Worm (Caenorhabditis elegans) whole organism, young adult: ENCODE results near the gene W01B6.8.

Experiments used
- B0019.2 ChIP-seq: fragments of 200-800 bp; sonication (Bioruptor generic); conservative IDR thresholded peaks from 2 replicates; pipeline ENCODE4 v1.3.6; 2022; ENCODE audit warnings: missing genetic modification reagents, missing genetic modification characterization, missing compliant biosample characterization
- B0261.1 ChIP-seq: sonication (generic microtip); optimal IDR thresholded peaks from 2 replicates; lab custom pipeline; 2016; ENCODE audit warnings: mild to moderate bottlenecking, missing genetic modification characterization, moderate library complexity, missing compliant biosample characterization
- D2030.7 ChIP-seq: fragments of 200-800 bp; sonication (Bioruptor generic); IDR thresholded peaks from 2 replicates; pipeline ENCODE4 v1.3.6; 2022; ENCODE audit warnings: missing genetic modification reagents, missing genetic modification characterization, missing compliant biosample characterization
- F10E7.11 ChIP-seq: sonication (generic microtip); optimal IDR thresholded peaks from 2 replicates; lab custom pipeline; 2017; ENCODE audit warnings: mild to moderate bottlenecking, missing genetic modification characterization, moderate library complexity, missing compliant biosample characterization
- F22D6.2 ChIP-seq: sonication (generic microtip); optimal IDR thresholded peaks from 2 replicates; lab custom pipeline; 2016; ENCODE audit warnings: mild to moderate bottlenecking, missing genetic modification characterization, missing compliant biosample characterization
- F39B2.1 ChIP-seq: fragments of 200-800 bp; sonication (Bioruptor generic); IDR thresholded peaks from 2 replicates; pipeline ENCODE4 v1.3.6; 2022; ENCODE audit warnings: missing genetic modification reagents, missing genetic modification characterization, missing compliant biosample characterization
- Y53F4B.3 ChIP-seq: fragments of 200-800 bp; sonication (Bioruptor generic); IDR thresholded peaks from 2 replicates; pipeline ENCODE4 v1.3.6; 2022; ENCODE audit warnings: missing genetic modification reagents, missing genetic modification characterization, missing compliant biosample characterization
- atf-7 ChIP-seq: sonication (generic microtip); optimal IDR thresholded peaks from 2 replicates; lab custom pipeline; 2017; ENCODE audit warnings: mild to moderate bottlenecking, missing genetic modification characterization, missing compliant biosample characterization
- athp-1 ChIP-seq: sonication (generic microtip); optimal IDR thresholded peaks from 2 replicates; lab custom pipeline; 2017; ENCODE audit warnings: mild to moderate bottlenecking, missing genetic modification characterization, missing compliant biosample characterization
- attf-6 ChIP-seq: fragments of 200-800 bp; sonication (Bioruptor generic); IDR thresholded peaks from 2 replicates; pipeline ENCODE4 v1.3.6; 2022; ENCODE audit warnings: missing genetic modification reagents, missing genetic modification characterization, missing compliant biosample characterization
- ccch-3 ChIP-seq: fragments of 200-800 bp; sonication (Bioruptor generic); optimal IDR thresholded peaks from 2 replicates; lab custom pipeline; 2018; ENCODE audit warnings: mild to moderate bottlenecking, missing genetic modification characterization, missing compliant biosample characterization
- chd-7 ChIP-seq: sonication (generic microtip); optimal IDR thresholded peaks from 2 replicates; lab custom pipeline; 2016; ENCODE audit warnings: mild to moderate bottlenecking, missing genetic modification characterization, moderate library complexity, missing compliant biosample characterization
- ets-4 ChIP-seq: fragments of 200-800 bp; sonication (Bioruptor generic); optimal IDR thresholded peaks from 2 replicates; lab custom pipeline; 2018; ENCODE audit warnings: mild to moderate bottlenecking, missing genetic modification characterization, missing compliant biosample characterization
- gei-17 ChIP-seq: fragments of 200-800 bp; sonication (Bioruptor generic); optimal IDR thresholded peaks from 2 replicates; lab custom pipeline; 2018; ENCODE audit warnings: mild to moderate bottlenecking, missing genetic modification characterization, missing compliant biosample characterization
- hmg-1.2 ChIP-seq: fragments of 200-800 bp; sonication (Bioruptor generic); IDR thresholded peaks from 2 replicates; pipeline ENCODE4 v1.3.6; 2022; ENCODE audit warnings: missing genetic modification reagents, missing genetic modification characterization, missing compliant biosample characterization
- lag-1 ChIP-seq: fragments of 200-800 bp; sonication (Bioruptor generic); IDR thresholded peaks from 2 replicates; pipeline ENCODE4 v1.3.6; 2022; ENCODE audit warnings: missing genetic modification reagents, missing genetic modification characterization, missing compliant biosample characterization
- let-526 ChIP-seq: fragments of 200-800 bp; sonication (Bioruptor generic); IDR thresholded peaks from 2 replicates; pipeline ENCODE4 v1.3.6; 2022; ENCODE audit warnings: missing genetic modification reagents, missing genetic modification characterization, missing compliant biosample characterization
- lin-26 ChIP-seq: fragments of 200-800 bp; sonication (Bioruptor generic); IDR thresholded peaks from 2 replicates; pipeline ENCODE4 v1.3.6; 2022; ENCODE audit warnings: missing genetic modification reagents, missing genetic modification characterization, missing compliant biosample characterization
- lin-35 ChIP-seq, 3 experiments: fragments of 150-350 bp in 2 of 3; sonication (generic microtip) in 1 of 3; optimal IDR thresholded peaks; 2 replicates each; lab custom pipeline; 2014 to 2018; ENCODE audit warnings: missing biosample characterization in 3 of 3, missing genetic modification characterization in 3 of 3, missing genetic modification reagents in 3 of 3
- lin-54 ChIP-seq: fragments of 200-800 bp; sonication (Bioruptor generic); optimal IDR thresholded peaks from 2 replicates; lab custom pipeline; 2018; ENCODE audit warnings: mild to moderate bottlenecking, missing genetic modification characterization, missing compliant biosample characterization
- lir-1 ChIP-seq: fragments of 200-800 bp; sonication (Bioruptor generic); conservative IDR thresholded peaks from 2 replicates; pipeline ENCODE4 v1.3.6; 2022; ENCODE audit warnings: missing genetic modification reagents, missing genetic modification characterization, missing compliant biosample characterization
- nhr-120 ChIP-seq: fragments of 200-800 bp; sonication (Bioruptor generic); IDR thresholded peaks from 2 replicates; pipeline ENCODE4 v1.3.6; 2022; ENCODE audit warnings: missing genetic modification characterization, missing compliant biosample characterization
- nhr-90 ChIP-seq: sonication (generic microtip); optimal IDR thresholded peaks from 2 replicates; lab custom pipeline; 2016; ENCODE audit warnings: missing genotype, mild to moderate bottlenecking, missing genetic modification characterization, missing compliant biosample characterization
- pbrm-1 ChIP-seq: fragments of 200-800 bp; sonication (Bioruptor generic); IDR thresholded peaks from 2 replicates; pipeline ENCODE4 v1.3.6; 2022; ENCODE audit warnings: missing genetic modification reagents, missing genetic modification characterization, missing compliant biosample characterization
- rec-8 ChIP-seq, 2 experiments: sonication (generic microtip); optimal IDR thresholded peaks; 2 replicates each; lab custom pipeline; 2016; ENCODE audit warnings: mild to moderate bottlenecking in 2 of 2, missing genetic modification characterization in 2 of 2, missing genetic modification reagents in 2 of 2, missing genotype in 2 of 2, missing biosample characterization in 1 of 2, missing compliant biosample characterization in 1 of 2, moderate library complexity in 1 of 2
- rpc-1 ChIP-seq, 2 experiments: fragments of 150-350 bp in 1 of 2; sonication (generic microtip) in 1 of 2; optimal IDR thresholded peaks; 2 replicates each; lab custom pipeline; 2014 to 2018; ENCODE audit warnings: missing biosample characterization in 1 of 2, missing genetic modification characterization in 1 of 2, missing genetic modification reagents in 1 of 2, missing genotype in 1 of 2
- sea-2 ChIP-seq: fragments of 200-800 bp; sonication (Bioruptor generic); IDR thresholded peaks from 2 replicates; pipeline ENCODE4 v1.3.6; 2022; ENCODE audit warnings: missing genetic modification characterization, missing compliant biosample characterization
- snpc-1.1 ChIP-seq: sonication (generic microtip); optimal IDR thresholded peaks from 2 replicates; lab custom pipeline; 2017; ENCODE audit warnings: missing genetic modification characterization, mild to moderate bottlenecking, missing compliant biosample characterization, antibody characterized with exemption, moderate library complexity, missing genotype, missing genetic modification reagents; ENCODE audit not compliant: insufficient read depth
- snpc-1.3 ChIP-seq: sonication (generic microtip); optimal IDR thresholded peaks from 2 replicates; lab custom pipeline; 2017; ENCODE audit warnings: missing genetic modification characterization, mild to moderate bottlenecking, missing compliant biosample characterization, antibody characterized with exemption, moderate library complexity, missing genotype, missing genetic modification reagents; ENCODE audit not compliant: insufficient read depth
- snpc-4 ChIP-seq, 5 experiments: fragments of 150-350 bp in 1 of 5; sonication (generic microtip) in 4 of 5; optimal IDR thresholded peaks; 2 replicates each; lab custom pipeline; 2014 to 2018; ENCODE audit warnings: missing genetic modification characterization in 5 of 5, missing biosample characterization in 3 of 5, antibody characterized with exemption in 2 of 5, mild to moderate bottlenecking in 2 of 5, missing compliant biosample characterization in 2 of 5, missing genotype in 2 of 5, moderate library complexity in 2 of 5, missing genetic modification reagents in 1 of 5
- tbp1 ChIP-seq: fragments of 200-800 bp; sonication (Bioruptor generic); optimal IDR thresholded peaks from 2 replicates; lab custom pipeline; 2018; ENCODE audit warnings: mild to moderate bottlenecking, missing genetic modification characterization, missing compliant biosample characterization
- zfh-2 ChIP-seq: fragments of 200-800 bp; sonication (Bioruptor generic); conservative IDR thresholded peaks from 2 replicates; pipeline ENCODE4 v1.3.6; 2022; ENCODE audit warnings: missing genetic modification reagents, missing genetic modification characterization, missing compliant biosample characterization
- zim-3 ChIP-seq: sonication (generic microtip); optimal IDR thresholded peaks from 2 replicates; lab custom pipeline; 2017; ENCODE audit warnings: mild to moderate bottlenecking, missing genetic modification characterization, moderate library complexity, missing compliant biosample characterization
- ztf-28 ChIP-seq: fragments of 200-800 bp; sonication (Bioruptor generic); IDR thresholded peaks from 2 replicates; pipeline ENCODE4 v1.3.6; 2022; ENCODE audit warnings: missing genetic modification reagents, missing genetic modification characterization, missing compliant biosample characterization
- ztf-3 ChIP-seq: fragments of 200-800 bp; sonication (Bioruptor generic); optimal IDR thresholded peaks from 2 replicates; lab custom pipeline; 2018; ENCODE audit warnings: mild to moderate bottlenecking, missing genetic modification characterization, missing compliant biosample characterization

Gene W01B6.8

DNA sequence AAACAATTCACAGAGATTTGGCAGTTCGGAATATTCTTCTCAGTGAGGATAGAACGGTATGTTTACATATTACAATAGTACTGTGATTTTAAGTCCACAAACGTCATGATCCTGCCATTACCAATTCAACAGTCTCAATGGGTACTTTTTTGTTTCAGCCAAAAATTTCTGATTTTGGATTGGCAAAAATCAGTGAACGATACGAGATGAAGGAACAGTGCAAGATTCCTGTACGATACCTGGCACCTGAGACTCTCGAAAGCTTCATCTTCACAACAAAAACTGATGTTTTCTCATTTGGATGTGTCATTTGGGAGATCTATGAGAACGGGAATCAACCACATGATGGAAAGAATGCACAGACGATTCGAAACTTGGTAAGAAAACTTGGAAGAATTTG is 6.2 kb downstream of the W01B6.8 start:
- TF ChIP-seq nhr-120 (GFP tag; lab: Robert Waterston, UW) = no peak
- TF ChIP-seq F22D6.2 (tag; lab: Kevin White, UChicago) = no peak
- no peak for TF ChIP-seq tbp1 (GFP tag; lab: Kevin White, UChicago)
- no peak for TF ChIP-seq gei-17 (GFP tag; lab: Kevin White, UChicago)
- TF ChIP-seq let-526 = no peak

DNA sequence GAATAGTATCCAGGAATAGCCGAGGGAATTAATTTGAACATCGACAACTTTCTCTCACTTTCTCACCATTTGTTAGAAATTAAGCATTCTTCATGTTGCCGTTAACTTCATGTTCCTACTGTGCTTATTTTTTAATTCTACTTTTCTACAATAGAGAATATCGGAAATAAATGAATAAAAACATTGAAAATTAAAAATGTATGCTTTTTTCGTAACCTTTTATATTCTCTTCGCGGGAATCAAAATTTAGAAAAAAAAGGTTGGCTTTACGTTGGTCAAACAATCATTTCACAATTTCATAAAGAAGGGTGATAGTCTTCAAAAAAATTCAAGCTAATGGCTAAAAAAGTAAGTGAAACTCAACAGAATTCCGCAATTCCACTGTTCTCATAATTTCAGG is 8.3 kb downstream of the W01B6.8 start, which contains the start of gene W01B6.5:
Gene W01B6.5 (plus strand): TSS at position 301 of the 400 bp plus-strand sequence.
- TF ChIP-seq B0019.2 (GFP tag; lab: Robert Waterston, UW) = no peak
- no peak for TF ChIP-seq let-526
- no peak for TF ChIP-seq lin-26 (GFP tag; lab: Robert Waterston, UW)
- no peak for TF ChIP-seq hmg-1.2
- TF ChIP-seq sea-2 (GFP tag; lab: Robert Waterston, UW) = no peak
- TF ChIP-seq chd-7 (tag; lab: Kevin White, UChicago) = no peak
- no peak for TF ChIP-seq nhr-90 (tag; lab: Kevin White, UChicago)
- TF ChIP-seq lir-1 (GFP tag; lab: Robert Waterston, UW) = no peak
- no peak for TF ChIP-seq atf-7 (tag; lab: Kevin White, UChicago)
- TF ChIP-seq ccch-3 (GFP tag; lab: Kevin White, UChicago) = no peak
- TF ChIP-seq pbrm-1 (GFP tag; lab: Robert Waterston, UW) = no peak
- no peak for TF ChIP-seq attf-6 (GFP tag; lab: Robert Waterston, UW)
- no peak for TF ChIP-seq F22D6.2 (tag; lab: Kevin White, UChicago)
- no peak for TF ChIP-seq rpc-1 (optimal IDR thresholded peaks at IDR 0.05; lab: Kevin White, UChicago)
- no peak for TF ChIP-seq rpc-1 (tag; optimal IDR thresholded peaks at IDR 0.05; lab: Kevin White, UChicago)
- TF ChIP-seq rec-8 (tag; optimal IDR thresholded peaks at IDR 0.05; lab: Kevin White, UChicago) = no peak
- no peak for TF ChIP-seq F39B2.1
- no peak for TF ChIP-seq F10E7.11 (tag; lab: Kevin White, UChicago)
- TF ChIP-seq, all 124 proteins: peak for 0

DNA sequence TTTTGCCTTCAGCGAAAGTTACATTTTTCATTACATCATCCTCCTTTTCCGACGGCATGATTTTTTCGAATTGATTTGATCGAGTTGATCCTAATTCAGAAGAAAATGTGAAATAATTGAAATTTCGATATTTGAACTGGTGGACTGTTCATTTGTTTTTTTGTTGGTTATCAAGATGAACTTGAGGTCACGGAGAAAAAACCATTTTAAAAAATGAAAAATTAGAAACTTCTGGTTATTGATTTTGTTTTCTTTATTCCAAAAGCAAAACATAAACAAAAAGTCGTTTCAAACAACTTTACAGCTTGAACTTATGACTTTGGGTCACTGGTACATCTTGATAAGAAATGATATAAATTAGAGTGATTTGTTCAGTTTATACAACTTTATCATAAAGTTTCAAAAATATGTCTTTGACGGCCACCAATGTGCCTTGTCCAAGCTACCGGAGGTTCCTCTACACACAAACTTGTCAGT is 9.1 kb downstream of the W01B6.8 start, which contains the start of the genes ttbk-4 and W01B6.4:
Gene ttbk-4 (minus strand): TSS at position 101 of the 477 bp plus-strand sequence.
Gene W01B6.4 (plus strand): TSS at position 427 of the 477 bp plus-strand sequence.
- TF ChIP-seq ets-4 (no peak), zfh-2 (GFP tag; lab: Robert Waterston, UW) (no peak), B0261.1 (tag; lab: Kevin White, UChicago) (no peak), sea-2 (GFP tag; lab: Robert Waterston, UW) (no peak), snpc-1.1 (tag; lab: Kevin White, UChicago) (no peak), F39B2.1 (no peak), D2030.7 (GFP tag; lab: Robert Waterston, UW) (no peak), zim-3 (tag; lab: Kevin White, UChicago) (no peak), gei-17 (GFP tag; lab: Kevin White, UChicago) (no peak), lin-35 (GFP tag; optimal IDR thresholded peaks at IDR 0.05; lab: Kevin White, UChicago) (no peak), Y53F4B.3 (GFP tag; lab: Robert Waterston, UW) (no peak), lag-1 (GFP tag; lab: Robert Waterston, UW) (no peak), ztf-3 (GFP tag; lab: Kevin White, UChicago) (no peak), ztf-28 (GFP tag; lab: Robert Waterston, UW) (no peak), lin-54 (no peak), snpc-4 (GFP tag; optimal IDR thresholded peaks at IDR 0.05; lab: Kevin White, UChicago) (no peak), snpc-4 (tag; optimal IDR thresholded peaks at IDR 0.05; lab: Kevin White, UChicago) (no peak), snpc-1.3 (tag; lab: Kevin White, UChicago) (no peak), athp-1 (no peak)
